Worm (Caenorhabditis elegans): ENCODE measurements around the gene F35F11.2.

DNA sequence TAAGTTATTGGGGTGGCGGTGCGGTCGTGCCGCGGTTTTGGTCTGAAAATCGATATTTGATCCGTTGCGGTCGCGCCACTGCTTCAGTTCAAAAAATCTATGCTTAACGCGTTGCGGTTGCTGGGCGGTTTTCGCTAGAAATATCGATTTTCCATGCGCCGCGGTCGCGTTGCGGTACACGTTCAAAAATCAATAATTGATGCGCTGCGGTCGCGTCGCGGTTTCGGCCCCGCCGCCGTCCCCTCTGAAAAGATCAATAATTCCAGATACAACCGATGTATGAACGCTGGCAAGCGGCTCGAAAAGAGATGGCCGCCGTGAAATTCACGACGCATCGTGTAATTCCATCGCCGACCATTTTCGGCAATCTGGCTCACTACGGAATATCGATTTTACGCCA, 922 bp downstream of the F35F11.2 start:
- TF ChIP-seq ztf-16 (tag; optimal IDR thresholded peaks at IDR 0.05) (no peak), mec-3 (tag; optimal IDR thresholded peaks at IDR 0.05; ENCODE audit: borderline replicate concordance) (no peak)

Measured in whole organism, late embryonic.